Fruit fly (Drosophila melanogaster) S2 (cell line): Measurements from ENCODE around the gene Gcat.

ENCODE experiments used
- CG8478 ChIP-seq: fragments of >200 bp; optimal IDR thresholded peaks from 2 replicates; lab custom pipeline; 2018
- CTCF ChIP-seq, 2 experiments: fragments of >200 bp; optimal IDR thresholded peaks; 2 replicates each; lab custom pipeline; 2018

DNA sequence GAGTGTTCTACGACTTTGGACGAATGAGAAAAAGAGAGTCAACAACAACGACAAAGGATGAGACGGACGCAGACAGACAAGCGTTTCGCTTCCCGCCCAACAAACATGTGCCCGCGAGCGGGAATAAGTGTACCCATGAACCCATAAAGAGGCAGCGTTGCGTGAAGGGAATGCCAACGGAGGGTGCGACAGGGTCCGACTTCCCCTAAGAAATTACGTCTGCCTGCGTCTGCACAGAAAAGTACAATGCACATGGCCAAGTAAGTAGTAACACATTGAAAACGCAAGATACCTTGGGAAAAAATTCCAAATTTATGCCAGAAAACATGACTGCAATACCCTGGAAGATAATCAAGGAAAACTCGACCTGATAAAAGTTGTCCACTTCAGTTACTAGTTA, 30.5 kb upstream of the Gcat start:
- TF ChIP-seq CTCF (optimal IDR thresholded peaks at IDR 0.05; lab: Kevin White, UChicago) (no peak), CG8478 (lab: Kevin White, UChicago) (no peak)
